Fruit fly (Drosophila melanogaster) whole organism, embryonic: Measurements from ENCODE around the gene CG32564.

Experiments
- Bgb ChIP-seq: fragments of 200-800 bp; sonication (Bioruptor generic); IDR thresholded peaks from 2 replicates; pipeline ENCODE4 v1.3.6; 2022; ENCODE audit warnings: missing biosample characterization, missing genetic modification characterization; ENCODE audit not compliant: partially characterized antibody
- CG10267 ChIP-seq: fragments of 200-800 bp; sonication (Bioruptor generic); optimal IDR thresholded peaks from 2 replicates; lab custom pipeline; 2018; ENCODE audit warnings: missing biosample characterization, mild to moderate bottlenecking, missing genetic modification characterization, moderate library complexity
- CG14441 ChIP-seq: fragments of 200-800 bp; sonication (Bioruptor generic); IDR thresholded peaks from 2 replicates; pipeline ENCODE4 v1.3.6; 2022; ENCODE audit warnings: missing biosample characterization, missing genetic modification characterization
- CG15514 ChIP-seq: fragments of 200-800 bp; sonication (Bioruptor generic); optimal IDR thresholded peaks from 3 replicates; lab custom pipeline; 2017; ENCODE audit warnings: missing biosample characterization, missing genetic modification characterization, mild to moderate bottlenecking, moderate library complexity, missing genetic modification reagents
- CG1647 ChIP-seq: fragments of 200-800 bp; sonication (Bioruptor generic); optimal IDR thresholded peaks from 3 replicates; lab custom pipeline; 2016; ENCODE audit warnings: missing biosample characterization, missing genetic modification characterization
- CG17802 ChIP-seq: fragments of 200-800 bp; sonication (Bioruptor generic); optimal IDR thresholded peaks from 2 replicates; lab custom pipeline; 2018; ENCODE audit warnings: missing biosample characterization, mild to moderate bottlenecking, missing genetic modification characterization, moderate library complexity
- CG18262 ChIP-seq: fragments of 200-800 bp; optimal IDR thresholded peaks from 3 replicates; lab custom pipeline; 2019; ENCODE audit warnings: missing biosample characterization, mild to moderate bottlenecking, missing genetic modification characterization, moderate library complexity
- CG2120 ChIP-seq: fragments of 200-800 bp; sonication (Bioruptor generic); optimal IDR thresholded peaks from 3 replicates; lab custom pipeline; 2016; ENCODE audit warnings: missing biosample characterization, missing genetic modification characterization
- CG30431 ChIP-seq: fragments of 200-800 bp; sonication (Bioruptor generic); optimal IDR thresholded peaks from 2 replicates; lab custom pipeline; 2017; ENCODE audit warnings: missing biosample characterization, missing genetic modification characterization
- CG32532 ChIP-seq: fragments of 200-800 bp; sonication (Bioruptor generic); IDR thresholded peaks from 2 replicates; pipeline ENCODE4 v1.3.6; 2022; ENCODE audit warnings: missing biosample characterization, missing genetic modification characterization
- CG34224 ChIP-seq: fragments of 200-800 bp; sonication (Bioruptor generic); IDR thresholded peaks from 3 replicates; pipeline ENCODE4 v1.3.6; 2022; ENCODE audit warnings: missing biosample characterization, missing genetic modification characterization; ENCODE audit not compliant: partially characterized antibody
- CG5953 ChIP-seq: fragments of 200-800 bp; sonication (Bioruptor generic); IDR thresholded peaks from 2 replicates; pipeline ENCODE4 v1.3.6; 2022; ENCODE audit warnings: missing biosample characterization, missing genetic modification characterization
- CG6272 ChIP-seq: fragments of 200-800 bp; sonication (Bioruptor generic); IDR thresholded peaks from 2 replicates; pipeline ENCODE4 v1.3.6; 2022; ENCODE audit warnings: missing biosample characterization, missing genetic modification characterization
- CG6654 ChIP-seq: fragments of 200-800 bp; sonication (Bioruptor generic); optimal IDR thresholded peaks from 2 replicates; lab custom pipeline; 2017; ENCODE audit warnings: missing biosample characterization, mild to moderate bottlenecking, missing genetic modification characterization
- CG7839 ChIP-seq: fragments of 200-800 bp; sonication (Bioruptor generic); optimal IDR thresholded peaks from 3 replicates; lab custom pipeline; 2018; ENCODE audit warnings: missing biosample characterization, mild to moderate bottlenecking, missing genetic modification characterization, moderate library complexity
- Dbx ChIP-seq: fragments of 200-800 bp; sonication (Bioruptor generic); IDR thresholded peaks from 3 replicates; pipeline ENCODE4 v1.3.6; 2022; ENCODE audit warnings: missing biosample characterization, missing genetic modification characterization
- Doc3 ChIP-seq: fragments of 200-800 bp; sonication (Bioruptor generic); IDR thresholded peaks from 3 replicates; pipeline ENCODE4 v1.3.6; 2022; ENCODE audit warnings: missing biosample characterization, missing genetic modification characterization; ENCODE audit not compliant: partially characterized antibody
- Fer3 ChIP-seq: fragments of 200-800 bp; sonication (Bioruptor generic); optimal IDR thresholded peaks from 2 replicates; lab custom pipeline; 2018; ENCODE audit warnings: missing biosample characterization, mild to moderate bottlenecking, missing genetic modification characterization, moderate library complexity
- Hr39 ChIP-seq: fragments of >200 bp; optimal IDR thresholded peaks from 2 replicates; lab custom pipeline; 2017
- Hsf ChIP-seq: fragments of 200-800 bp; sonication (Bioruptor generic); optimal IDR thresholded peaks from 3 replicates; lab custom pipeline; 2016; ENCODE audit warnings: missing biosample characterization, missing genetic modification characterization
- Lhr ChIP-seq: fragments of 200-800 bp; sonication (Bioruptor generic); optimal IDR thresholded peaks from 3 replicates; lab custom pipeline; 2017; ENCODE audit warnings: mild to moderate bottlenecking, missing biosample characterization, missing genetic modification reagents, missing genetic modification characterization
- Lim3 ChIP-seq: fragments of 200-800 bp; sonication (Bioruptor generic); IDR thresholded peaks from 2 replicates; pipeline ENCODE4 v1.3.6; 2022; ENCODE audit warnings: missing biosample characterization, missing genetic modification characterization
- MBD-R2 ChIP-seq: fragments of 200-800 bp; sonication (Bioruptor generic); IDR thresholded peaks from 2 replicates; pipeline ENCODE4 v1.3.6; 2022; ENCODE audit warnings: missing biosample characterization, missing genetic modification characterization
- MESR4 ChIP-seq: fragments of 200-800 bp; sonication (Bioruptor generic); optimal IDR thresholded peaks from 2 replicates; lab custom pipeline; 2018; ENCODE audit warnings: missing biosample characterization, mild to moderate bottlenecking, missing genetic modification characterization, moderate library complexity
- MTF-1 ChIP-seq: fragments of 200-800 bp; sonication (Bioruptor generic); optimal IDR thresholded peaks from 2 replicates; lab custom pipeline; 2018; ENCODE audit warnings: missing biosample characterization, mild to moderate bottlenecking, missing genetic modification characterization, borderline replicate concordance
- Med ChIP-seq: fragments of 200-800 bp; sonication (Bioruptor generic); peaks from one replicate; lab custom pipeline; 2016; ENCODE audit warnings: missing biosample characterization, missing genetic modification characterization, mild to moderate bottlenecking, inconsistent platforms, moderate library complexity
- Spps ChIP-seq: fragments of 200-800 bp; sonication (Bioruptor generic); optimal IDR thresholded peaks from 2 replicates; lab custom pipeline; 2018; ENCODE audit warnings: missing biosample characterization, mild to moderate bottlenecking, missing genetic modification characterization
- Stat92E ChIP-seq, 3 experiments: fragments of >200 bp in 2 of 3; fragments of 200-800 bp in 1 of 3; sonication (Bioruptor generic) in 1 of 3; optimal IDR thresholded peaks; 2 replicates each; lab custom pipeline; 2017 to 2019; ENCODE audit warnings: missing biosample characterization in 3 of 3, missing genetic modification characterization in 3 of 3, mild to moderate bottlenecking in 1 of 3, moderate library complexity in 1 of 3
- Trl ChIP-seq, 3 experiments: fragments of >200 bp in 2 of 3; fragments of 200-800 bp in 1 of 3; sonication (Bioruptor generic) in 1 of 3; optimal IDR thresholded peaks; 2 replicates in 1 of 3; 3 replicates in 2 of 3; lab custom pipeline; 2016 to 2017; ENCODE audit warnings: missing biosample characterization in 1 of 3, missing genetic modification characterization in 1 of 3
- bowl ChIP-seq: fragments of 200-800 bp; sonication (Bioruptor generic); IDR thresholded peaks from 2 replicates; pipeline ENCODE4 v1.3.6; 2022; ENCODE audit warnings: missing biosample characterization, missing genetic modification characterization
- chn ChIP-seq: fragments of 200-800 bp; sonication (Bioruptor generic); optimal IDR thresholded peaks from 2 replicates; lab custom pipeline; 2016; ENCODE audit warnings: missing biosample characterization, missing genetic modification characterization
- gro ChIP-seq: fragments of 200-800 bp; sonication (Bioruptor generic); optimal IDR thresholded peaks from 2 replicates; lab custom pipeline; 2016; ENCODE audit warnings: missing biosample characterization, missing genetic modification characterization
- her ChIP-seq: fragments of 200-800 bp; sonication (Bioruptor generic); optimal IDR thresholded peaks from 2 replicates; lab custom pipeline; 2016; ENCODE audit warnings: missing biosample characterization, missing genetic modification characterization
- hkb ChIP-seq, 2 experiments: fragments of 200-800 bp in 1 of 2; fragments of >200 bp in 1 of 2; sonication (Bioruptor generic) in 1 of 2; IDR thresholded peaks in 1 of 2; optimal IDR thresholded peaks in 1 of 2; 2 replicates each; pipeline versions ENCODE4 v1.3.6 to Lab custom; 2017 to 2022; ENCODE audit warnings: missing biosample characterization in 1 of 2, missing genetic modification characterization in 1 of 2
- insv ChIP-seq, 2 experiments: fragments of 200-800 bp; sonication (Bioruptor generic); optimal IDR thresholded peaks; 3 replicates each; lab custom pipeline; 2016 to 2018; ENCODE audit warnings: missing biosample characterization in 2 of 2, missing genetic modification characterization in 2 of 2
- jigr1 ChIP-seq: fragments of 200-800 bp; sonication (Bioruptor generic); IDR thresholded peaks from 3 replicates; pipeline ENCODE4 v1.3.6; 2022; ENCODE audit warnings: missing biosample characterization, missing genetic modification characterization
- lilli ChIP-seq: fragments of 200-800 bp; sonication (Bioruptor generic); optimal IDR thresholded peaks from 3 replicates; lab custom pipeline; 2016; ENCODE audit warnings: missing biosample characterization, missing genetic modification characterization
- mam ChIP-seq: fragments of 200-800 bp; sonication (Bioruptor generic); optimal IDR thresholded peaks from 3 replicates; lab custom pipeline; 2016; ENCODE audit warnings: missing biosample characterization, missing genetic modification characterization
- pb ChIP-seq: fragments of 200-800 bp; sonication (Bioruptor generic); optimal IDR thresholded peaks from 3 replicates; lab custom pipeline; 2016; ENCODE audit warnings: missing biosample characterization, missing genetic modification characterization
- peb ChIP-seq: fragments of 200-800 bp; sonication (Bioruptor generic); IDR thresholded peaks from 2 replicates; pipeline ENCODE4 v1.3.6; 2022; ENCODE audit warnings: missing biosample characterization, missing genetic modification characterization
- phol ChIP-seq: fragments of 200-800 bp; sonication (Bioruptor generic); optimal IDR thresholded peaks from 3 replicates; lab custom pipeline; 2018; ENCODE audit warnings: missing biosample characterization, mild to moderate bottlenecking, missing genetic modification characterization, moderate library complexity
- salm ChIP-seq: fragments of 200-800 bp; sonication (Bioruptor generic); optimal IDR thresholded peaks from 2 replicates; lab custom pipeline; 2018; ENCODE audit warnings: missing biosample characterization, mild to moderate bottlenecking, missing genetic modification characterization
- seq ChIP-seq: fragments of 200-800 bp; sonication (Bioruptor generic); IDR thresholded peaks from 2 replicates; pipeline ENCODE4 v1.3.6; 2022; ENCODE audit warnings: missing biosample characterization, missing genetic modification characterization
- slbo ChIP-seq: fragments of 200-800 bp; sonication (Bioruptor generic); IDR thresholded peaks from 2 replicates; pipeline ENCODE4 v1.3.6; 2022; ENCODE audit warnings: missing biosample characterization, missing genetic modification characterization
- ssp ChIP-seq: fragments of 200-800 bp; sonication (Bioruptor generic); IDR thresholded peaks from 2 replicates; pipeline ENCODE4 v1.3.6; 2022; ENCODE audit warnings: missing biosample characterization, missing genetic modification characterization
- tio ChIP-seq: fragments of 200-800 bp; sonication (Bioruptor generic); optimal IDR thresholded peaks from 2 replicates; lab custom pipeline; 2017; ENCODE audit warnings: missing biosample characterization, missing genetic modification characterization, inconsistent platforms
- trem ChIP-seq: fragments of 200-800 bp; optimal IDR thresholded peaks from 3 replicates; lab custom pipeline; 2019; ENCODE audit warnings: missing biosample characterization, mild to moderate bottlenecking, missing genetic modification characterization, moderate library complexity
- vnd ChIP-seq: fragments of 200-800 bp; sonication (Bioruptor generic); IDR thresholded peaks from 3 replicates; pipeline ENCODE4 v1.3.6; 2022; ENCODE audit warnings: missing biosample characterization, missing genetic modification characterization; ENCODE audit not compliant: partially characterized antibody
- zen2 ChIP-seq: fragments of 200-800 bp; sonication (Bioruptor generic); IDR thresholded peaks from 3 replicates; pipeline ENCODE4 v1.3.6; 2022; ENCODE audit warnings: missing biosample characterization, missing genetic modification characterization; ENCODE audit not compliant: partially characterized antibody
- zf30C ChIP-seq: fragments of 200-800 bp; sonication (Bioruptor generic); optimal IDR thresholded peaks from 3 replicates; lab custom pipeline; 2018; ENCODE audit warnings: missing biosample characterization, mild to moderate bottlenecking, missing genetic modification characterization

The CG32564 gene

DNA sequence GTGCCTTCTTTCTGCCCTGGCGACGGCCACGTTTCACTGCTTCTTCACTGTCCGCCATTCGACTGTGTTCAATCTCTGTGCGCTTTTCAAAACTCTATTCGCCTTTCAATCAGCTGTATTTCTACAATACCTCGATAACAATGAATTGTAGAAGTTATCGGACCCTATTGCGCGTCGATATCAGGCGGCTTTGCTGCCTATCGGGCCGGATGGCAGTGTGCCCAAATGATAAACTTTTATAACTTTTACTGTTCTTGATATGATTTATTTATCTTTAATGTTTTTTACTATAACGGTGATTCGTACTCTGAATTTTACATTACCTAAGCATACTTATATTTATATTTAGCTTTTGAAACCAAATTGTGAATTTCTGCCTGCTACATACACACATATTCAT, 38.6 kb downstream of the CG32564 start, which contains the start of gene CG8915 (continued):
- TF ChIP-seq CG2120 (GFP tag; lab: Kevin White, UChicago) (peak; percentile 24), gro (GFP tag; lab: Kevin White, UChicago) (no peak), Stat92E (GFP tag; optimal IDR thresholded peaks at IDR 0.05; lab: Kevin White, UChicago) (no peak), CG32532 (no peak), salm (no peak), Trl (optimal IDR thresholded peaks at IDR 0.05; lab: Kevin White, UChicago) (no peak), Trl (GFP tag; optimal IDR thresholded peaks at IDR 0.05; lab: Kevin White, UChicago) (no peak), slbo (no peak), Hr39 (lab: Kevin White, UChicago) (no peak), MESR4 (peak; percentile 43), phol (peak; percentile 18), CG10267 (tag; lab: Kevin White, UChicago) (peak; percentile 20), CG1647 (no peak), Fer3 (tag; lab: Kevin White, UChicago) (no peak), zf30C (GFP tag; lab: Kevin White, UChicago) (no peak), CG30431 (GFP tag; lab: Kevin White, UChicago) (no peak), Hsf (no peak), CG17802 (tag; lab: Kevin White, UChicago) (no peak), insv (GFP tag; optimal IDR thresholded peaks at IDR 0.05; lab: Kevin White, UChicago) (no peak), Med (GFP tag; lab: Kevin White, UChicago) (peak; percentile 67), CG7839 (tag; lab: Kevin White, UChicago) (peak; percentile 18), CG6654 (GFP tag; lab: Kevin White, UChicago) (no peak), CG34224 (GFP tag; lab: Robert Waterston, UW) (peak; percentile 77), chn (GFP tag; lab: Kevin White, UChicago) (no peak), CG6272 (GFP tag; lab: Robert Waterston, UW) (no peak), CG18262 (tag; lab: Kevin White, UChicago) (no peak), pb (GFP tag; lab: Kevin White, UChicago) (no peak), hkb (optimal IDR thresholded peaks at IDR 0.05; lab: Kevin White, UChicago) (no peak), hkb (GFP tag; IDR thresholded peaks at IDR 0.05; lab: Robert Waterston, UW) (no peak), Dbx (GFP tag; lab: Robert Waterston, UW) (no peak), ssp (GFP tag; lab: Robert Waterston, UW) (no peak), lilli (no peak), MTF-1 (no peak), Doc3 (GFP tag; lab: Robert Waterston, UW) (peak; percentile 45; the same call in 1 of the 3 replicates), trem (tag; lab: Kevin White, UChicago) (peak; percentile 22), jigr1 (no peak), tio (no peak), peb (GFP tag; lab: Robert Waterston, UW) (no peak), her (GFP tag; lab: Kevin White, UChicago) (no peak), Lhr (no peak), CG5953 (GFP tag; lab: Robert Waterston, UW) (no peak), MBD-R2 (GFP tag; lab: Robert Waterston, UW) (peak; percentile 69), vnd (GFP tag; lab: Robert Waterston, UW) (peak; percentile 48; the same call in 1 of the 3 replicates), seq (GFP tag; lab: Robert Waterston, UW) (no peak), bowl (GFP tag; lab: Robert Waterston, UW) (no peak), mam (GFP tag; lab: Kevin White, UChicago) (no peak), CG15514 (GFP tag; lab: Kevin White, UChicago) (peak; percentile 24), CG14441 (GFP tag; lab: Robert Waterston, UW) (no peak), Bgb (GFP tag; lab: Robert Waterston, UW) (peak; percentile 62), zen2 (GFP tag; lab: Robert Waterston, UW) (peak; percentile 63), Spps (tag; lab: Kevin White, UChicago) (no peak), Lim3 (GFP tag; lab: Robert Waterston, UW) (no peak)
